Fruit fly (Drosophila melanogaster) whole organism, prepupa: ENCODE results near the gene Dcps.

Source experiments
- CG6163 ChIP-seq: fragments of 200-800 bp; sonication (Bioruptor generic); IDR thresholded peaks from 3 replicates; pipeline ENCODE4 v1.3.6; 2022; ENCODE audit warnings: missing biosample characterization, missing genetic modification characterization
- CG6854 ChIP-seq: fragments of 200-800 bp; sonication (Bioruptor generic); optimal IDR thresholded peaks from 2 replicates; lab custom pipeline; 2017; ENCODE audit warnings: missing biosample characterization, mild to moderate bottlenecking, missing genetic modification characterization
- Ets96B ChIP-seq: fragments of 200-800 bp; optimal IDR thresholded peaks from 2 replicates; lab custom pipeline; 2019; ENCODE audit warnings: missing biosample characterization, mild to moderate bottlenecking, missing genetic modification characterization, moderate library complexity
- ss ChIP-seq, 2 experiments: fragments of 200-800 bp; sonication (Bioruptor generic); optimal IDR thresholded peaks; 2 replicates in 1 of 2; 3 replicates in 1 of 2; lab custom pipeline; 2017 to 2018; ENCODE audit warnings: mild to moderate bottlenecking in 2 of 2, missing biosample characterization in 2 of 2, missing genetic modification characterization in 2 of 2, moderate library complexity in 1 of 2

DNA sequence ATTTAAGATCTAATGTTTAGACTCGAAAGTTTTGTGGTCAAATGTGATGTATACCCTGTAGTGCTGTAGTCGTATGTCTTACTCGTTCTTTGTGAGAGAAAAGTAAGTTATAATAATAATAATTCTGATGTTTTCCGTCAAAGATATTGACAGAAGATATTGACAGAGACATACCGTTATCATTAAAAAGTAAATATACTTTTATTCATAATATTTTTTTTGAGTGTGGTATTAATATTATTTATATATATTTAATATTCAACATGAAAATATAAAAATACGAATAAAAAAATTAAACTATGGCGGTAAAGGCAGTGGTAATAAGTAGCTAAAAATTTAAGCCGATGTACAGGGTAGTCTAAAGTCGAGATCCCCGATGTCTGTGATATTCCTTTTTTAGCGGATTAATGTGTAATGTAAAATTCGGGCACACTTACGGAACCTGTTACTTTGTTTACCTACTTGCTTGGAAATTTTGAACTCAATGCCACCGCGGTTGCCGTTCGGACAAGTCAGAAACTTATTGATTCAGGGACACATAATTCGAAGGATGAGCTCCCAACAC lies 18.2 kb downstream of the Dcps start, which contains the start of the genes CG2100 and CG1236:
- peak; percentile 76 for TF ChIP-seq CG6163
- peak; percentile 83 for TF ChIP-seq Ets96B (tag; lab: Kevin White, UChicago)
- TF ChIP-seq ss (GFP tag; optimal IDR thresholded peaks at IDR 0.05; lab: Kevin White, UChicago) = peak; percentile 68 to 88
- TF ChIP-seq CG6854 = peak; percentile 64
